Fruit fly (Drosophila melanogaster): ENCODE measurements around the gene CG9135.

The CG9135 gene

DNA sequence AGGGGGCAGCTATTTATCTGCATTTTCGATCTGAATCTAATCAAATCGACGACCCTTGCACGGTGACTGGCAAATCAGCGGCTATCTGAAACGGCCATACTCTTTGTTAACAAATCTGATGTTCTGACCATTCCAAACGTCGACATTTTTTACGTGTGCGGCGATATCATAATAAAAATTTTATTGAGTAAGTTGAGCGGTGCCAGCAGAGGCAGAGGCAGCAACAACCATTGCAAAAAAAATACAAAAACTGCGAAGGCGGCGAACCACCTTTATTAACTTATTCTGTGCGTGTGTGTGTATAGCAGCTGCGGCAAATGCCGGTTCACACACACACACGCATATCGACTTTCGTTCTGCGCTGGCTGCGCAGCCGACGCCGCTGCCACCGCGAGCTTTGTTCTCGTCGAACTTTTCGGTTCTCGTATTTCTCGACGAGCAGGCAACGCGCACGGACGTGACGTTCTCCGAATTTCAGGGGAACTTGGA is 31.6 kb downstream of the CG9135 start, which contains the start of gene Kr-h1 (continued):
- TF ChIP-seq nerfin-1 (tag; optimal IDR thresholded peaks at IDR 0.05), result no peak
- no peak for TF ChIP-seq CG32532 (GFP tag; IDR thresholded peaks at IDR 0.05)
- no peak for TF ChIP-seq oc (tag; optimal IDR thresholded peaks at IDR 0.05)
- no peak for TF ChIP-seq HLHmδ (GFP tag; optimal IDR thresholded peaks at IDR 0.05)
- TF ChIP-seq wdn (GFP tag; IDR thresholded peaks at IDR 0.05), result no peak
- TF ChIP-seq usp (GFP tag; optimal IDR thresholded peaks at IDR 0.05), result no peak
- peak; percentile 14 for TF ChIP-seq scrt (GFP tag; optimal IDR thresholded peaks at IDR 0.05)
- peak; percentile 96 for TF ChIP-seq chinmo (GFP tag; IDR thresholded peaks at IDR 0.05; ENCODE audit: partially characterized antibody)
- TF ChIP-seq CG18476 (GFP tag; optimal IDR thresholded peaks at IDR 0.05), result no peak
- TF ChIP-seq Stat92E (GFP tag; optimal IDR thresholded peaks at IDR 0.05), result no peak
- TF ChIP-seq CG15011 (GFP tag; optimal IDR thresholded peaks at IDR 0.05), result no peak
- no peak for TF ChIP-seq CG16779 (GFP tag; IDR thresholded peaks at IDR 0.05)
- no peak for TF ChIP-seq CG11696 (GFP tag; IDR thresholded peaks at IDR 0.05)
- no peak for TF ChIP-seq sens (GFP tag)
- no peak for TF ChIP-seq CG15514 (GFP tag; optimal IDR thresholded peaks at IDR 0.05)
- no peak for TF ChIP-seq Dp (GFP tag; optimal IDR thresholded peaks at IDR 0.05)
- TF ChIP-seq CG4424 (GFP tag; optimal IDR thresholded peaks at IDR 0.05), result no peak
- TF ChIP-seq gce (GFP tag; IDR thresholded peaks at IDR 0.05), result no peak
- no peak for TF ChIP-seq CG6854 (GFP tag; optimal IDR thresholded peaks at IDR 0.05)
- no peak for TF ChIP-seq ap (GFP tag; IDR thresholded peaks at IDR 0.05)
- no peak for TF ChIP-seq lov (optimal IDR thresholded peaks at IDR 0.05)
- no peak for TF ChIP-seq lov (GFP tag; IDR thresholded peaks at IDR 0.05)
- TF ChIP-seq Rfx (GFP tag; IDR thresholded peaks at IDR 0.05), result 0 out of 2 replicates have a peak, but pooled peaks have one; percentile 17
- no peak for TF ChIP-seq CG14050 (GFP tag; IDR thresholded peaks at IDR 0.05)
- no peak for TF ChIP-seq CG14710 (tag; optimal IDR thresholded peaks at IDR 0.05)
- peak; percentile 14 for TF ChIP-seq CG34376 (GFP tag; optimal IDR thresholded peaks at IDR 0.05)
- no peak for TF ChIP-seq Xrp1 (GFP tag; IDR thresholded peaks at IDR 0.05)
- TF ChIP-seq Hey (tag; optimal IDR thresholded peaks at IDR 0.05), result no peak
- TF ChIP-seq Myb (GFP tag; optimal IDR thresholded peaks at IDR 0.05), result no peak
- peak; percentile 100 for TF ChIP-seq Adf1 (GFP tag; IDR thresholded peaks at IDR 0.05)
- no peak for TF ChIP-seq CG2678 (tag; optimal IDR thresholded peaks at IDR 0.05)
- TF ChIP-seq vnd (GFP tag; IDR thresholded peaks at IDR 0.05; ENCODE audit: partially characterized antibody), result no peak
- no peak for TF ChIP-seq Dip2 (GFP tag; IDR thresholded peaks at IDR 0.05)
- TF ChIP-seq CG2199 (GFP tag; IDR thresholded peaks at IDR 0.05), result no peak
- TF ChIP-seq Scr (GFP tag; IDR thresholded peaks at IDR 0.05; ENCODE audit: partially characterized antibody), result 0 out of 2 replicates have a peak, but pooled peaks have one; percentile 12
- TF ChIP-seq odd (GFP tag; optimal IDR thresholded peaks at IDR 0.05), result no peak
- no peak for TF ChIP-seq otp (GFP tag; IDR thresholded peaks at IDR 0.05)
- no peak for TF ChIP-seq az2 (GFP tag; optimal IDR thresholded peaks at IDR 0.05)
- no peak for TF ChIP-seq lola (GFP tag; optimal IDR thresholded peaks at IDR 0.05)
- TF ChIP-seq CG31388 (GFP tag; optimal IDR thresholded peaks at IDR 0.05), result no peak
- peak; percentile 27 for TF ChIP-seq B-H2 (GFP tag; optimal IDR thresholded peaks at IDR 0.05)
- TF ChIP-seq CG8290 (GFP tag; optimal IDR thresholded peaks at IDR 0.05), result no peak
- no peak for TF ChIP-seq CG8290 (tag; optimal IDR thresholded peaks at IDR 0.05)
- no peak for TF ChIP-seq CG11456 (GFP tag; IDR thresholded peaks at IDR 0.05)
- peak; percentile 43 for TF ChIP-seq corto (GFP tag; optimal IDR thresholded peaks at IDR 0.05)
- no peak for TF ChIP-seq al (GFP tag; IDR thresholded peaks at IDR 0.05)
- TF ChIP-seq CG10543 (GFP tag; optimal IDR thresholded peaks at IDR 0.05), result no peak
- no peak for TF ChIP-seq Sry-δ (GFP tag; optimal IDR thresholded peaks at IDR 0.05)
- no peak for TF ChIP-seq D19A (tag; optimal IDR thresholded peaks at IDR 0.05)
- TF ChIP-seq NfI (GFP tag; optimal IDR thresholded peaks at IDR 0.05), result no peak
- no peak for TF ChIP-seq CG8089 (GFP tag; optimal IDR thresholded peaks at IDR 0.05)
- no peak for TF ChIP-seq Ada2b (GFP tag; IDR thresholded peaks at IDR 0.05)
